Fruit fly (Drosophila melanogaster) whole organism, prepupa: ENCODE measurements around the gene CG11790.
A peak's percentile ranks its signal among the peaks of the same experiment; 100 is the strongest.

ENCODE experiments used
- Blimp-1 ChIP-seq: fragments of 200-800 bp; sonication (Bioruptor generic); optimal IDR thresholded peaks from 3 replicates; lab custom pipeline; 2017; ENCODE audit warnings: missing biosample characterization, missing genetic modification characterization, mild to moderate bottlenecking, moderate library complexity, missing genetic modification reagents
- CG10631 ChIP-seq: fragments of 200-800 bp; sonication (Bioruptor generic); optimal IDR thresholded peaks from 2 replicates; lab custom pipeline; 2016; ENCODE audit warnings: missing biosample characterization, missing genetic modification characterization
- CG11294 ChIP-seq: fragments of 200-800 bp; sonication (Bioruptor generic); IDR thresholded peaks from 2 replicates; pipeline ENCODE4 v1.3.6; 2022; ENCODE audit warnings: missing biosample characterization, missing genetic modification characterization
- CG11902 ChIP-seq: fragments of 200-800 bp; sonication (Bioruptor generic); optimal IDR thresholded peaks from 3 replicates; lab custom pipeline; 2016; ENCODE audit warnings: missing biosample characterization, missing genetic modification characterization
- CG15336 ChIP-seq: fragments of 200-800 bp; sonication (Bioruptor generic); IDR thresholded peaks from 2 replicates; pipeline ENCODE4 v1.3.6; 2022; ENCODE audit warnings: missing biosample characterization, missing genetic modification characterization
- CG3032 ChIP-seq: fragments of 200-800 bp; optimal IDR thresholded peaks from 2 replicates; lab custom pipeline; 2019; ENCODE audit warnings: missing biosample characterization, mild to moderate bottlenecking, missing genetic modification characterization, moderate library complexity
- CG31627 ChIP-seq: fragments of 200-800 bp; sonication (Bioruptor generic); optimal IDR thresholded peaks from 3 replicates; lab custom pipeline; 2016; ENCODE audit warnings: missing biosample characterization, missing genetic modification characterization
- CG34406 ChIP-seq: fragments of 200-800 bp; sonication (Bioruptor generic); optimal IDR thresholded peaks from 3 replicates; lab custom pipeline; 2016; ENCODE audit warnings: missing biosample characterization, missing genetic modification characterization
- CG3919 ChIP-seq: fragments of 200-800 bp; sonication (Bioruptor generic); optimal IDR thresholded peaks from 3 replicates; lab custom pipeline; 2016; ENCODE audit warnings: missing biosample characterization, missing genetic modification characterization
- CG4318 ChIP-seq: fragments of 200-800 bp; sonication (Bioruptor generic); optimal IDR thresholded peaks from 3 replicates; lab custom pipeline; 2017; ENCODE audit warnings: missing biosample characterization, mild to moderate bottlenecking, missing genetic modification characterization
- CG6792 ChIP-seq: fragments of 200-800 bp; sonication (Bioruptor generic); optimal IDR thresholded peaks from 3 replicates; lab custom pipeline; 2016; ENCODE audit warnings: missing biosample characterization, missing genetic modification characterization
- CG6854 ChIP-seq: fragments of 200-800 bp; sonication (Bioruptor generic); optimal IDR thresholded peaks from 2 replicates; lab custom pipeline; 2017; ENCODE audit warnings: missing biosample characterization, mild to moderate bottlenecking, missing genetic modification characterization
- CG7368 ChIP-seq: fragments of 200-800 bp; sonication (Bioruptor generic); optimal IDR thresholded peaks from 3 replicates; lab custom pipeline; 2016; ENCODE audit warnings: missing biosample characterization, missing genetic modification characterization
- CG8119 ChIP-seq: fragments of 200-800 bp; sonication (Bioruptor generic); IDR thresholded peaks from 3 replicates; pipeline ENCODE4 v1.3.6; 2022; ENCODE audit warnings: missing biosample characterization, missing genetic modification characterization
- CG8319 ChIP-seq: fragments of 200-800 bp; sonication (Bioruptor generic); optimal IDR thresholded peaks from 3 replicates; lab custom pipeline; 2016; ENCODE audit warnings: missing biosample characterization, missing genetic modification characterization
- Eip93F ChIP-seq: fragments of 200-800 bp; sonication (Bioruptor generic); optimal IDR thresholded peaks from 2 replicates; lab custom pipeline; 2016; ENCODE audit warnings: missing biosample characterization, mild to moderate bottlenecking, missing genetic modification characterization
- Ets96B ChIP-seq: fragments of 200-800 bp; optimal IDR thresholded peaks from 2 replicates; lab custom pipeline; 2019; ENCODE audit warnings: missing biosample characterization, mild to moderate bottlenecking, missing genetic modification characterization, moderate library complexity
- Gug ChIP-seq: fragments of 200-800 bp; sonication (Bioruptor generic); IDR thresholded peaks from 2 replicates; pipeline ENCODE4 v1.3.6; 2022; ENCODE audit warnings: missing biosample characterization, missing genetic modification characterization
- Hr38 ChIP-seq: sonication (Bioruptor generic); optimal IDR thresholded peaks from 2 replicates; lab custom pipeline; 2016; ENCODE audit warnings: missing biosample characterization, missing genetic modification characterization
- Hr39 ChIP-seq: fragments of 200-800 bp; sonication (Bioruptor generic); optimal IDR thresholded peaks from 2 replicates; lab custom pipeline; 2016; ENCODE audit warnings: missing biosample characterization, missing genetic modification characterization
- Met ChIP-seq: fragments of 200-800 bp; sonication (Bioruptor generic); optimal IDR thresholded peaks from 3 replicates; lab custom pipeline; 2016; ENCODE audit warnings: missing biosample characterization, missing genetic modification characterization
- Smox ChIP-seq: fragments of 200-800 bp; sonication (Bioruptor generic); optimal IDR thresholded peaks from 3 replicates; lab custom pipeline; 2016; ENCODE audit warnings: missing biosample characterization, missing genetic modification characterization
- Sox102F ChIP-seq: fragments of 200-800 bp; sonication (Bioruptor generic); optimal IDR thresholded peaks from 2 replicates; lab custom pipeline; 2016; ENCODE audit warnings: missing biosample characterization, mild to moderate bottlenecking, missing genetic modification characterization
- Sox14 ChIP-seq: fragments of 200-800 bp; sonication (Bioruptor generic); optimal IDR thresholded peaks from 3 replicates; lab custom pipeline; 2016; ENCODE audit warnings: missing biosample characterization, missing genetic modification characterization
- Sox15 ChIP-seq: fragments of 200-800 bp; sonication (Bioruptor generic); optimal IDR thresholded peaks from 3 replicates; lab custom pipeline; 2016; ENCODE audit warnings: missing biosample characterization, missing genetic modification characterization
- achi ChIP-seq: fragments of 200-800 bp; sonication (Bioruptor generic); optimal IDR thresholded peaks from 3 replicates; lab custom pipeline; 2016; ENCODE audit warnings: missing biosample characterization, missing genetic modification characterization
- acj6 ChIP-seq: fragments of 200-800 bp; sonication (Bioruptor generic); optimal IDR thresholded peaks from 3 replicates; lab custom pipeline; 2016; ENCODE audit warnings: missing biosample characterization, missing genetic modification characterization
- cyc ChIP-seq: fragments of 200-800 bp; sonication (Bioruptor generic); optimal IDR thresholded peaks from 3 replicates; lab custom pipeline; 2016; ENCODE audit warnings: missing biosample characterization, missing genetic modification characterization
- dac ChIP-seq: fragments of 200-800 bp; sonication (Bioruptor generic); optimal IDR thresholded peaks from 2 replicates; lab custom pipeline; 2017; ENCODE audit warnings: missing biosample characterization, mild to moderate bottlenecking, missing genetic modification characterization
- eg ChIP-seq: fragments of 200-800 bp; sonication (Bioruptor generic); IDR thresholded peaks from 3 replicates; pipeline ENCODE4 v1.3.6; 2022; ENCODE audit warnings: missing biosample characterization, missing genetic modification characterization
- esn ChIP-seq: fragments of 200-800 bp; sonication (Bioruptor generic); optimal IDR thresholded peaks from 2 replicates; lab custom pipeline; 2016; ENCODE audit warnings: missing biosample characterization, mild to moderate bottlenecking, missing genetic modification characterization, moderate library complexity
- fd59A ChIP-seq: fragments of 200-800 bp; sonication (Bioruptor generic); optimal IDR thresholded peaks from 2 replicates; lab custom pipeline; 2017; ENCODE audit warnings: missing biosample characterization, mild to moderate bottlenecking, missing genetic modification characterization, missing genetic modification reagents
- fd85E ChIP-seq: fragments of 200-800 bp; sonication (Bioruptor generic); optimal IDR thresholded peaks from 3 replicates; lab custom pipeline; 2016; ENCODE audit warnings: missing biosample characterization, missing genetic modification characterization
- fkh ChIP-seq: fragments of 200-800 bp; sonication (Bioruptor generic); optimal IDR thresholded peaks from 3 replicates; lab custom pipeline; 2017; ENCODE audit warnings: missing biosample characterization, mild to moderate bottlenecking, missing genetic modification characterization, moderate library complexity
- lz ChIP-seq: fragments of 200-800 bp; sonication (Bioruptor generic); optimal IDR thresholded peaks from 3 replicates; lab custom pipeline; 2016; ENCODE audit warnings: missing biosample characterization, missing genetic modification characterization
- net ChIP-seq: fragments of 200-800 bp; sonication (Bioruptor generic); optimal IDR thresholded peaks from 3 replicates; lab custom pipeline; 2016; ENCODE audit warnings: missing biosample characterization, missing genetic modification characterization
- pdm3 ChIP-seq: fragments of 200-800 bp; sonication (Bioruptor generic); optimal IDR thresholded peaks from 3 replicates; lab custom pipeline; 2016; ENCODE audit warnings: missing biosample characterization, missing genetic modification characterization
- salr ChIP-seq, 2 experiments: fragments of 200-800 bp; sonication (Bioruptor generic); optimal IDR thresholded peaks; 3 replicates each; lab custom pipeline; 2016 to 2018; ENCODE audit warnings: missing biosample characterization in 2 of 2, missing genetic modification characterization in 2 of 2, mild to moderate bottlenecking in 1 of 2
- vri ChIP-seq: fragments of 200-800 bp; sonication (Bioruptor generic); optimal IDR thresholded peaks from 3 replicates; lab custom pipeline; 2016; ENCODE audit warnings: missing biosample characterization, mild to moderate bottlenecking, missing genetic modification characterization

The CG11790 gene

DNA sequence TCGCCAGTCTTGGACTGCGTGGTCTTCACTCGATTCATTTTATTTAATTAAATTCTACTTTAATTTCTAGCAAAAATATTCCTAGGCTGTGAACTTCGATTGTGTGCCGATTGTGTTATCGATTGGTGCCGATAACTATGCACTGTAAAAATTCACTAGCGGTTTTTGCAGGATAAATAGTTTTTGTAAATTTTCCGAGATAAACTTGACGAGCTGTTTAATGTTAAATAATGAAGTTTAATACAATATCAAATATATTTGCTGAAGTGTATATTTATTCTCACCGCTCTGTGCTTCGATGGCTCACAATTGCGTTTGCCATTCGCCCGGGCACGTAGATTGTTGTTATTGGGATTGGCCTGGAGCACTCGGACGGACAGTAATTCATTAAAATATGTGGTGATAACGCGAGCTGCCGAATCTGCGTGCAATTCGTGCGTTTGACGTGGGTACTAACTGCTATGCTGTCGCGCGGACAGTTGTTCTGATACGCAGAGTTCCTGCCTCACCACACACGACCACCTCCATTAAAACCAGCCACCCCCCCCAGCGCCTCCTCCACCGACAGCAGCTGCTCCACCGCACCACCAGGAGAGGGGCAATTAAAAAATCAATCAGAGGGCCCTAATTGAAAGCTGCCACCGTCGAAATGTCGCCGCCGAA lies 22.5 kb upstream of the CG11790 start, which contains the start of the genes EMC6 and Hr96 (continued):
- TF ChIP-seq dac (GFP tag; lab: Kevin White, UChicago) (peak; percentile 77), CG10631 (GFP tag; lab: Kevin White, UChicago) (peak; percentile 93), net (peak; percentile 90), CG3919 (GFP tag; lab: Kevin White, UChicago) (peak; percentile 94), CG7368 (GFP tag; lab: Kevin White, UChicago) (peak; percentile 85), Sox14 (GFP tag; lab: Kevin White, UChicago) (peak; percentile 93), Hr38 (GFP tag; lab: Kevin White, UChicago) (peak; percentile 54), CG11294 (GFP tag; lab: Robert Waterston, UW) (peak; percentile 89), fd85E (GFP tag; lab: Kevin White, UChicago) (peak; percentile 62)

DNA sequence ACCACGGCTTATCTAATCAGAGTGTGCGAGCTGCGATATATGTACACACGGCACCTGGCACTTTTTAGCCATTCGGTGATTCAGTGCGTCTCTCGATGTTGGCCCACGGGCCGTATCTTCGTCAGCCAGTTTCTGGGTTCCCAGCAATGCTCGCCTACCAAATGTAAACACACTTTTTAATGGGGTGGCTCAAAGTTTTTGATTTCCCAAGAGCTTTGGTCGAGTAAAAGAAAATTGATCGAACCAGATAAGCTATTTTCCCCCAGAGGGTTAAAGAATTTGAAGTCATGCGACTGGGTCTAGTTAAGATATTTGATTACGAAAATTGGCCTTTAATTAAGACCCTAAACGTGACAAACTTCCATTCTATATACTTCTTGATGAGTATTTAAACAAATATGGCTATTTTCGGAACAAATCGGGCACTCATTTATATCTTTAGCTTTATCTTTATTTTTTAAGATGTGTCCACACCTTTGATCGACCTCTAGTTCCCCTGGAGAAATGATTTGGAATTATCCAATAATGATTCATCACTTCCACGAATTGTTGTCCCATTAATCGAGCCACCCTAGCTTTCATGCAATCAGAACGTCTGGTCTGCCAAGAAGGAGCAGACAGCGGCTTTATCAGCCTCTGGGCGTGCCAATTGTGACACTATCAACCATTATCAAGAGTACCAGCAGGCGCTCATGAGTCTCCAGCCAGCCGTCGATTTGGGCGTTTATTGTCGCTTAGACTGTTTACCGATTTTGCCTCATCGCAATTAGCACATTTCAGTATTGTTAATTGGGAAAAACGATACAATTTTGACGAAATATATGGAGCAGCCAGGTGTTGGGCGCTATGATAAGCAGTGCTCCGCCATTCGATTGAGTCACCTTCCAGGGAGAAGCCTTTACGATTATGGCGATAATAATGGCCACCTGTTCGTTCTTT lies 20.0 kb upstream of the CG11790 start:
- TF ChIP-seq Gug (no peak), vri (GFP tag; lab: Kevin White, UChicago) (peak; percentile 69), Hr39 (GFP tag; lab: Kevin White, UChicago) (no peak), fd59A (GFP tag; lab: Kevin White, UChicago) (no peak), CG11902 (GFP tag; lab: Kevin White, UChicago) (no peak), CG4318 (GFP tag; lab: Kevin White, UChicago) (no peak), Ets96B (tag; lab: Kevin White, UChicago) (no peak), CG8319 (no peak), fkh (GFP tag; lab: Kevin White, UChicago) (peak; percentile 82), achi (no peak), acj6 (GFP tag; lab: Kevin White, UChicago) (no peak), CG8119 (GFP tag; lab: Robert Waterston, UW) (0 out of 3 replicates have a peak, but pooled peaks have one; percentile 31), pdm3 (GFP tag; lab: Kevin White, UChicago) (no peak), salr (GFP tag; optimal IDR thresholded peaks at IDR 0.05; lab: Kevin White, UChicago) (no peak), Sox15 (GFP tag; lab: Kevin White, UChicago) (peak; percentile 44), lz (GFP tag; lab: Kevin White, UChicago) (peak; percentile 65), CG6792 (GFP tag; lab: Kevin White, UChicago) (peak; percentile 62), CG34406 (no peak), eg (GFP tag; lab: Robert Waterston, UW) (no peak), Sox14 (GFP tag; lab: Kevin White, UChicago) (peak; percentile 64), cyc (GFP tag; lab: Kevin White, UChicago) (peak; percentile 38), CG10631 (GFP tag; lab: Kevin White, UChicago) (no peak), CG6854 (GFP tag; lab: Kevin White, UChicago) (no peak), esn (peak; percentile 81), CG3919 (GFP tag; lab: Kevin White, UChicago) (no peak), CG15336 (GFP tag; lab: Robert Waterston, UW) (no peak), Blimp-1 (peak; percentile 32), Met (no peak), CG3032 (tag; lab: Kevin White, UChicago) (peak; percentile 37), Smox (GFP tag; lab: Kevin White, UChicago) (no peak), Eip93F (GFP tag; lab: Kevin White, UChicago) (peak; percentile 46), Sox102F (GFP tag; lab: Kevin White, UChicago) (no peak), net (no peak), CG31627 (GFP tag; lab: Kevin White, UChicago) (peak; percentile 52)
